Worm (Caenorhabditis elegans) whole organism, L1 larva: ENCODE measurements around the gene R186.3.

ENCODE experiments used
- F16B12.6 ChIP-seq: fragments of 150-350 bp; optimal IDR thresholded peaks from 2 replicates; lab custom pipeline; 2014; ENCODE audit warnings: missing biosample characterization, missing genetic modification characterization
- aha-1 ChIP-seq: fragments of 150-350 bp; optimal IDR thresholded peaks from 2 replicates; lab custom pipeline; 2014; ENCODE audit warnings: missing biosample characterization, missing genetic modification characterization
- alr-1 ChIP-seq: fragments of 200-800 bp; sonication (Bioruptor generic); optimal IDR thresholded peaks from 2 replicates; lab custom pipeline; 2018; ENCODE audit warnings: borderline replicate concordance, mild to moderate bottlenecking, missing genetic modification characterization, missing compliant biosample characterization
- aly-2 ChIP-seq: fragments of 150-350 bp; optimal IDR thresholded peaks from 2 replicates; lab custom pipeline; 2014; ENCODE audit warnings: missing biosample characterization, missing genetic modification characterization
- blmp-1 ChIP-seq: fragments of 150-350 bp; optimal IDR thresholded peaks from 2 replicates; lab custom pipeline; 2014; ENCODE audit warnings: missing biosample characterization, missing genetic modification characterization
- dsc-1 ChIP-seq: sonication (generic microtip); optimal IDR thresholded peaks from 2 replicates; lab custom pipeline; 2016; ENCODE audit warnings: mild to moderate bottlenecking, missing genetic modification characterization, missing compliant biosample characterization
- efl-3 ChIP-seq: fragments of 200-800 bp; sonication (Bioruptor generic); optimal IDR thresholded peaks from 2 replicates; lab custom pipeline; 2018; ENCODE audit warnings: mild to moderate bottlenecking, missing genetic modification characterization, missing compliant biosample characterization
- egl-13 ChIP-seq: sonication (generic microtip); optimal IDR thresholded peaks from 2 replicates; lab custom pipeline; 2016; ENCODE audit warnings: missing genotype, missing genetic modification reagents, missing genetic modification characterization, missing compliant biosample characterization
- elt-2 ChIP-seq: sonication (generic microtip); optimal IDR thresholded peaks from 2 replicates; lab custom pipeline; 2016; ENCODE audit warnings: missing genetic modification characterization, mild to moderate bottlenecking, inconsistent platforms, missing compliant biosample characterization, missing genetic modification reagents
- grh-1 ChIP-seq: fragments of 200-800 bp; sonication (Bioruptor generic); IDR thresholded peaks from 2 replicates; pipeline ENCODE4 v1.3.6; 2022; ENCODE audit warnings: missing genetic modification reagents, missing genetic modification characterization, missing compliant biosample characterization
- hlh-17 ChIP-seq: fragments of 200-800 bp; sonication (Bioruptor generic); optimal IDR thresholded peaks from 2 replicates; lab custom pipeline; 2018; ENCODE audit warnings: missing genetic modification characterization, mild to moderate bottlenecking, missing compliant biosample characterization, moderate library complexity, borderline replicate concordance
- hpl-2 ChIP-seq: fragments of 150-350 bp; optimal IDR thresholded peaks from 2 replicates; lab custom pipeline; 2014; ENCODE audit warnings: missing biosample characterization, missing genetic modification reagents, missing genetic modification characterization
- lin-13 ChIP-seq: fragments of 150-350 bp; optimal IDR thresholded peaks from 2 replicates; lab custom pipeline; 2014; ENCODE audit warnings: missing biosample characterization, missing genetic modification reagents, missing genetic modification characterization
- lin-35 ChIP-seq, 2 experiments: fragments of 150-350 bp; optimal IDR thresholded peaks; 2 replicates each; lab custom pipeline; 2014; ENCODE audit warnings: missing biosample characterization in 2 of 2, missing genetic modification characterization in 2 of 2, missing genetic modification reagents in 2 of 2
- mef-2 ChIP-seq: fragments of 150-350 bp; optimal IDR thresholded peaks from 2 replicates; lab custom pipeline; 2014; ENCODE audit warnings: missing biosample characterization, missing genetic modification characterization
- nhr-12 ChIP-seq: sonication (generic microtip); optimal IDR thresholded peaks from 2 replicates; lab custom pipeline; 2017; ENCODE audit warnings: missing biosample characterization, missing genetic modification characterization
- nhr-20 ChIP-seq: sonication (generic microtip); optimal IDR thresholded peaks from 2 replicates; lab custom pipeline; 2016; ENCODE audit warnings: mild to moderate bottlenecking, missing genetic modification characterization, missing compliant biosample characterization
- nhr-28 ChIP-seq: fragments of 150-350 bp; optimal IDR thresholded peaks from 2 replicates; lab custom pipeline; 2014; ENCODE audit warnings: missing biosample characterization, missing genetic modification characterization
- nhr-76 ChIP-seq: sonication (generic microtip); optimal IDR thresholded peaks from 2 replicates; lab custom pipeline; 2017; ENCODE audit warnings: missing biosample characterization, missing genetic modification characterization
- pax-3 ChIP-seq: fragments of 200-800 bp; sonication (Bioruptor generic); optimal IDR thresholded peaks from 2 replicates; lab custom pipeline; 2018; ENCODE audit warnings: mild to moderate bottlenecking, missing genetic modification characterization, moderate library complexity, missing compliant biosample characterization
- rnt-1 ChIP-seq: sonication (generic microtip); optimal IDR thresholded peaks from 2 replicates; lab custom pipeline; 2016; ENCODE audit warnings: mild to moderate bottlenecking, missing genetic modification characterization, moderate library complexity, missing compliant biosample characterization
- sptf-1 ChIP-seq: fragments of 150-350 bp; optimal IDR thresholded peaks from 2 replicates; lab custom pipeline; 2014; ENCODE audit warnings: missing biosample characterization, missing genetic modification characterization
- swsn-7 ChIP-seq: sonication (generic microtip); optimal IDR thresholded peaks from 2 replicates; lab custom pipeline; 2016; ENCODE audit warnings: missing genetic modification characterization, missing compliant biosample characterization
- tlp-1 ChIP-seq: fragments of 150-350 bp; optimal IDR thresholded peaks from 2 replicates; lab custom pipeline; 2014; ENCODE audit warnings: missing biosample characterization, missing genetic modification characterization
- unc-130 ChIP-seq: fragments of 150-350 bp; optimal IDR thresholded peaks from 2 replicates; lab custom pipeline; 2017; ENCODE audit warnings: missing biosample characterization, missing genetic modification characterization, inconsistent platforms
- unc-30 ChIP-seq: sonication (generic microtip); optimal IDR thresholded peaks from 2 replicates; lab custom pipeline; 2017; ENCODE audit warnings: missing biosample characterization, missing genetic modification characterization
- unc-86 ChIP-seq: sonication (generic microtip); optimal IDR thresholded peaks from 2 replicates; lab custom pipeline; 2016; ENCODE audit warnings: missing genetic modification characterization, missing compliant biosample characterization
- unc-98 ChIP-seq: fragments of 200-800 bp; sonication (Bioruptor generic); IDR thresholded peaks from 2 replicates; pipeline ENCODE4 v1.3.6; 2022; ENCODE audit warnings: missing genetic modification characterization, missing compliant biosample characterization
- vab-15 ChIP-seq: sonication (generic microtip); optimal IDR thresholded peaks from 2 replicates; lab custom pipeline; 2017; ENCODE audit warnings: missing genotype, mild to moderate bottlenecking, missing genetic modification characterization, missing compliant biosample characterization
- xbp-1 ChIP-seq: sonication (generic microtip); optimal IDR thresholded peaks from 2 replicates; lab custom pipeline; 2016; ENCODE audit warnings: missing genetic modification characterization, missing compliant biosample characterization
- zip-4 ChIP-seq: fragments of 200-800 bp; sonication (Bioruptor generic); optimal IDR thresholded peaks from 2 replicates; lab custom pipeline; 2018; ENCODE audit warnings: mild to moderate bottlenecking, missing genetic modification characterization, moderate library complexity, missing compliant biosample characterization
- ztf-4 ChIP-seq: fragments of 150-350 bp; optimal IDR thresholded peaks from 2 replicates; lab custom pipeline; 2014; ENCODE audit warnings: missing biosample characterization, missing genetic modification characterization

The R186.3 gene

ce11 chrV:12921680-12922079, 45.3 kb downstream of the R186.3 start:
- TF ChIP-seq vab-15 (tag; lab: Kevin White, UChicago) = no peak
- peak; percentile 15 for TF ChIP-seq nhr-20 (tag; lab: Kevin White, UChicago)
- TF ChIP-seq unc-130 (tag; lab: Kevin White, UChicago) = no peak
- TF ChIP-seq unc-98 (GFP tag; lab: Robert Waterston, UW) = no peak
- no peak for TF ChIP-seq rnt-1
- TF ChIP-seq zip-4 (GFP tag; lab: Kevin White, UChicago) = no peak
- TF ChIP-seq hpl-2 (GFP tag; lab: Kevin White, UChicago) = no peak
- no peak for TF ChIP-seq swsn-7 (tag; lab: Kevin White, UChicago)
- TF ChIP-seq unc-30 (tag; lab: Kevin White, UChicago) = no peak
- no peak for TF ChIP-seq tlp-1
- TF ChIP-seq lin-13 (GFP tag; lab: Kevin White, UChicago) = no peak
- no peak for TF ChIP-seq nhr-76 (tag; lab: Kevin White, UChicago)
- TF ChIP-seq elt-2 (tag; lab: Kevin White, UChicago) = peak; percentile 74
- no peak for TF ChIP-seq blmp-1
- peak; percentile 15 for TF ChIP-seq pax-3 (tag; lab: Kevin White, UChicago)
- no peak for TF ChIP-seq aly-2 (tag; lab: Kevin White, UChicago)
- TF ChIP-seq F16B12.6 (tag; lab: Kevin White, UChicago) = no peak
- TF ChIP-seq lin-35 (GFP tag; optimal IDR thresholded peaks at IDR 0.05; lab: Kevin White, UChicago) = peak in 1 of 2 experiments; percentile 26

ce11 chrV:12919705-12920104, 47.3 kb downstream of the R186.3 start, which contains the start of gene lipl-1:
Gene lipl-1, plus strand, starts transcription at chrV:12919986.
- TF ChIP-seq alr-1 (tag; lab: Kevin White, UChicago) (no peak), aha-1 (tag; lab: Kevin White, UChicago) (no peak), egl-13 (tag; lab: Kevin White, UChicago) (no peak), efl-3 (GFP tag; lab: Kevin White, UChicago) (no peak), mef-2 (tag; lab: Kevin White, UChicago) (no peak), nhr-76 (tag; lab: Kevin White, UChicago) (no peak), unc-86 (no peak), sptf-1 (tag; lab: Kevin White, UChicago) (no peak), hpl-2 (GFP tag; lab: Kevin White, UChicago) (no peak), xbp-1 (tag; lab: Kevin White, UChicago) (no peak), nhr-12 (tag; lab: Kevin White, UChicago) (no peak), ztf-4 (tag; lab: Kevin White, UChicago) (no peak), nhr-28 (tag; lab: Kevin White, UChicago) (no peak), dsc-1 (tag; lab: Kevin White, UChicago) (no peak), pax-3 (tag; lab: Kevin White, UChicago) (no peak), grh-1 (GFP tag; lab: Robert Waterston, UW) (no peak), hlh-17 (GFP tag; lab: Kevin White, UChicago) (no peak)
- TF ChIP-seq, all 84 proteins: peak for 0
